Fruit fly (Drosophila melanogaster) whole organism, embryonic: ENCODE measurements around the gene yrt.

Source experiments
- Aef1 ChIP-seq: fragments of 200-800 bp; sonication (Bioruptor generic); IDR thresholded peaks from 3 replicates; pipeline ENCODE4 v1.3.6; 2022; ENCODE audit warnings: missing biosample characterization, missing genetic modification characterization
- CG10209 ChIP-seq: fragments of 200-800 bp; sonication (Bioruptor generic); optimal IDR thresholded peaks from 3 replicates; lab custom pipeline; 2017; ENCODE audit warnings: missing biosample characterization, mild to moderate bottlenecking, missing genetic modification characterization, missing genetic modification reagents
- CG10959 ChIP-seq: fragments of 200-800 bp; sonication (Bioruptor generic); IDR thresholded peaks from 2 replicates; pipeline ENCODE4 v1.3.6; 2022; ENCODE audit warnings: missing biosample characterization, missing genetic modification characterization
- CG11696 ChIP-seq: fragments of 200-800 bp; sonication (Bioruptor generic); IDR thresholded peaks from 2 replicates; pipeline ENCODE4 v1.3.6; 2022; ENCODE audit warnings: missing biosample characterization, missing genetic modification characterization
- CG14050 ChIP-seq: fragments of 200-800 bp; sonication (Bioruptor generic); IDR thresholded peaks from 3 replicates; pipeline ENCODE4 v1.3.6; 2022; ENCODE audit warnings: missing biosample characterization, missing genetic modification characterization
- CG15696 ChIP-seq: fragments of 200-800 bp; sonication (Bioruptor generic); optimal IDR thresholded peaks from 2 replicates; lab custom pipeline; 2019; ENCODE audit warnings: missing biosample characterization, mild to moderate bottlenecking, missing genetic modification characterization, moderate library complexity
- CG1647 ChIP-seq: fragments of 200-800 bp; sonication (Bioruptor generic); optimal IDR thresholded peaks from 3 replicates; lab custom pipeline; 2016; ENCODE audit warnings: missing biosample characterization, missing genetic modification characterization
- CG16863 ChIP-seq: fragments of 200-800 bp; sonication (Bioruptor generic); optimal IDR thresholded peaks from 3 replicates; lab custom pipeline; 2016; ENCODE audit warnings: missing biosample characterization, missing genetic modification characterization
- CG17612 ChIP-seq: fragments of 200-800 bp; sonication (Bioruptor generic); IDR thresholded peaks from 2 replicates; pipeline ENCODE4 v1.3.6; 2022; ENCODE audit warnings: missing biosample characterization, missing genetic modification characterization
- CG4282 ChIP-seq: fragments of 200-800 bp; sonication (Bioruptor generic); optimal IDR thresholded peaks from 2 replicates; lab custom pipeline; 2016; ENCODE audit warnings: missing biosample characterization, missing genetic modification characterization
- CG5245 ChIP-seq: fragments of 200-800 bp; sonication (Bioruptor generic); optimal IDR thresholded peaks from 3 replicates; lab custom pipeline; 2016; ENCODE audit warnings: missing biosample characterization, missing genetic modification characterization
- CG7271 ChIP-seq: fragments of 200-800 bp; sonication (Bioruptor generic); optimal IDR thresholded peaks from 2 replicates; lab custom pipeline; 2018; ENCODE audit warnings: missing biosample characterization, mild to moderate bottlenecking, missing genetic modification characterization, moderate library complexity
- CG7786 ChIP-seq: fragments of 200-800 bp; sonication (Bioruptor generic); optimal IDR thresholded peaks from 2 replicates; lab custom pipeline; 2016; ENCODE audit warnings: missing biosample characterization, missing genetic modification characterization
- CG7963 ChIP-seq: fragments of 200-800 bp; sonication (Bioruptor generic); IDR thresholded peaks from 3 replicates; pipeline ENCODE4 v1.3.6; 2022; ENCODE audit warnings: missing biosample characterization, missing genetic modification characterization; ENCODE audit not compliant: partially characterized antibody
- CG9215 ChIP-seq: fragments of 200-800 bp; sonication (Bioruptor generic); IDR thresholded peaks from 2 replicates; pipeline ENCODE4 v1.3.6; 2022; ENCODE audit warnings: missing biosample characterization, missing genetic modification characterization
- Camta ChIP-seq: fragments of 200-800 bp; sonication (Bioruptor generic); optimal IDR thresholded peaks from 2 replicates; lab custom pipeline; 2016; ENCODE audit warnings: missing biosample characterization, missing genetic modification characterization
- CrebB ChIP-seq: fragments of 200-800 bp; sonication (Bioruptor generic); optimal IDR thresholded peaks from 3 replicates; lab custom pipeline; 2018; ENCODE audit warnings: missing biosample characterization, mild to moderate bottlenecking, missing genetic modification characterization
- Drgx ChIP-seq: fragments of 200-800 bp; sonication (Bioruptor generic); IDR thresholded peaks from 2 replicates; pipeline ENCODE4 v1.3.6; 2022; ENCODE audit warnings: missing biosample characterization, missing genetic modification characterization
- Fer2 ChIP-seq: fragments of 200-800 bp; sonication (Bioruptor generic); optimal IDR thresholded peaks from 2 replicates; lab custom pipeline; 2018; ENCODE audit warnings: missing biosample characterization, mild to moderate bottlenecking, missing genetic modification characterization, moderate library complexity
- GATAe ChIP-seq: fragments of 200-800 bp; sonication (Bioruptor generic); conservative IDR thresholded peaks from 2 replicates; pipeline ENCODE4 v1.3.6; 2022; ENCODE audit warnings: missing biosample characterization, missing genetic modification characterization
- Gug ChIP-seq: fragments of 200-800 bp; sonication (Bioruptor generic); IDR thresholded peaks from 4 replicates; pipeline ENCODE4 v1.3.6; 2022; ENCODE audit warnings: missing biosample characterization, missing genetic modification characterization
- H2.0 ChIP-seq: fragments of 200-800 bp; sonication (Bioruptor generic); IDR thresholded peaks from 2 replicates; pipeline ENCODE4 v1.3.6; 2022; ENCODE audit warnings: missing biosample characterization, missing genetic modification characterization
- HmgZ ChIP-seq: fragments of 200-800 bp; sonication (Bioruptor generic); optimal IDR thresholded peaks from 2 replicates; lab custom pipeline; 2018; ENCODE audit warnings: missing biosample characterization, mild to moderate bottlenecking, missing genetic modification characterization
- Hmr ChIP-seq: fragments of 200-800 bp; sonication (Bioruptor generic); optimal IDR thresholded peaks from 3 replicates; lab custom pipeline; 2017; ENCODE audit warnings: mild to moderate bottlenecking, missing biosample characterization, missing genetic modification reagents, missing genetic modification characterization
- NC2α ChIP-seq: fragments of 200-800 bp; sonication (Bioruptor generic); optimal IDR thresholded peaks from 2 replicates; lab custom pipeline; 2016; ENCODE audit warnings: missing biosample characterization, missing genetic modification characterization
- Scr ChIP-seq: fragments of 200-800 bp; sonication (Bioruptor generic); IDR thresholded peaks from 2 replicates; pipeline ENCODE4 v1.3.6; 2022; ENCODE audit warnings: missing biosample characterization, missing genetic modification characterization; ENCODE audit not compliant: partially characterized antibody
- Sry-δ ChIP-seq: fragments of 200-800 bp; sonication (Bioruptor generic); optimal IDR thresholded peaks from 2 replicates; lab custom pipeline; 2016; ENCODE audit warnings: missing biosample characterization, missing genetic modification characterization
- TFAM ChIP-seq: fragments of 200-800 bp; sonication (Bioruptor generic); optimal IDR thresholded peaks from 2 replicates; lab custom pipeline; 2017; ENCODE audit warnings: missing biosample characterization, missing genetic modification characterization, inconsistent platforms
- Usf ChIP-seq: fragments of 200-800 bp; sonication (Bioruptor generic); optimal IDR thresholded peaks from 2 replicates; lab custom pipeline; 2017; ENCODE audit warnings: missing genotype, missing biosample characterization, missing genetic modification characterization
- Xrp1 ChIP-seq: fragments of 200-800 bp; sonication (Bioruptor generic); IDR thresholded peaks from 2 replicates; pipeline ENCODE4 v1.3.6; 2022; ENCODE audit warnings: missing biosample characterization, missing genetic modification characterization
- amos ChIP-seq: fragments of 200-800 bp; sonication (Bioruptor generic); IDR thresholded peaks from 2 replicates; pipeline ENCODE4 v1.3.6; 2022; ENCODE audit warnings: missing biosample characterization, missing genetic modification characterization; ENCODE audit not compliant: partially characterized antibody
- ato ChIP-seq: fragments of 200-800 bp; sonication (Bioruptor generic); IDR thresholded peaks from 2 replicates; pipeline ENCODE4 v1.3.6; 2022; ENCODE audit warnings: missing biosample characterization, missing genetic modification characterization; ENCODE audit not compliant: partially characterized antibody
- bab2 ChIP-seq: fragments of 200-800 bp; sonication (Bioruptor generic); optimal IDR thresholded peaks from 2 replicates; lab custom pipeline; 2016; ENCODE audit warnings: missing biosample characterization, missing genetic modification characterization
- cwo ChIP-seq: fragments of 200-800 bp; sonication (Bioruptor generic); optimal IDR thresholded peaks from 3 replicates; lab custom pipeline; 2017; ENCODE audit warnings: missing biosample characterization, missing genetic modification characterization, mild to moderate bottlenecking, moderate library complexity, missing genetic modification reagents
- dimm ChIP-seq: fragments of 200-800 bp; sonication (Bioruptor generic); IDR thresholded peaks from 2 replicates; pipeline ENCODE4 v1.3.6; 2022; ENCODE audit warnings: missing biosample characterization, missing genetic modification characterization
- fd96Cb ChIP-seq: fragments of 200-800 bp; sonication (Bioruptor generic); optimal IDR thresholded peaks from 2 replicates; lab custom pipeline; 2018; ENCODE audit warnings: missing biosample characterization, mild to moderate bottlenecking, missing genetic modification characterization, moderate library complexity
- ham ChIP-seq: fragments of 200-800 bp; sonication (Bioruptor generic); IDR thresholded peaks from 2 replicates; pipeline ENCODE4 v1.3.6; 2022; ENCODE audit warnings: missing biosample characterization, missing genetic modification characterization
- ken ChIP-seq: fragments of 200-800 bp; sonication (Bioruptor generic); IDR thresholded peaks from 3 replicates; pipeline ENCODE4 v1.3.6; 2022; ENCODE audit warnings: missing biosample characterization, missing genetic modification characterization
- lbe ChIP-seq: fragments of 200-800 bp; sonication (Bioruptor generic); optimal IDR thresholded peaks from 2 replicates; lab custom pipeline; 2016; ENCODE audit warnings: missing biosample characterization, mild to moderate bottlenecking, missing genetic modification characterization
- lola ChIP-seq, 3 experiments: fragments of >200 bp in 2 of 3; fragments of 200-800 bp in 1 of 3; sonication (Bioruptor generic) in 1 of 3; optimal IDR thresholded peaks; 2 replicates each; lab custom pipeline; 2017 to 2019; ENCODE audit warnings: missing biosample characterization in 3 of 3, missing genetic modification characterization in 3 of 3, mild to moderate bottlenecking in 1 of 3, moderate library complexity in 1 of 3
- mam ChIP-seq: fragments of 200-800 bp; sonication (Bioruptor generic); optimal IDR thresholded peaks from 3 replicates; lab custom pipeline; 2016; ENCODE audit warnings: missing biosample characterization, missing genetic modification characterization
- rib ChIP-seq: fragments of 200-800 bp; sonication (Bioruptor generic); IDR thresholded peaks from 2 replicates; pipeline ENCODE4 v1.3.6; 2022; ENCODE audit warnings: missing biosample characterization, missing genetic modification characterization
- schlank ChIP-seq: fragments of 200-800 bp; sonication (Bioruptor generic); optimal IDR thresholded peaks from 2 replicates; lab custom pipeline; 2018; ENCODE audit warnings: missing biosample characterization, mild to moderate bottlenecking, missing genetic modification characterization
- sna ChIP-seq: fragments of 200-800 bp; sonication (Bioruptor generic); IDR thresholded peaks from 2 replicates; pipeline ENCODE4 v1.3.6; 2022; ENCODE audit warnings: missing biosample characterization, missing genetic modification characterization; ENCODE audit not compliant: partially characterized antibody
- sqz ChIP-seq: fragments of 200-800 bp; sonication (Bioruptor generic); optimal IDR thresholded peaks from 3 replicates; lab custom pipeline; 2018; ENCODE audit warnings: missing biosample characterization, mild to moderate bottlenecking, missing genetic modification characterization
- tll ChIP-seq, 2 experiments: fragments of 200-800 bp in 1 of 2; fragments of >200 bp in 1 of 2; sonication (Bioruptor generic) in 1 of 2; optimal IDR thresholded peaks; 2 replicates each; lab custom pipeline; 2017 to 2019; ENCODE audit warnings: missing biosample characterization in 2 of 2, missing genetic modification characterization in 2 of 2, mild to moderate bottlenecking in 1 of 2, moderate library complexity in 1 of 2
- trem ChIP-seq: fragments of 200-800 bp; optimal IDR thresholded peaks from 3 replicates; lab custom pipeline; 2019; ENCODE audit warnings: missing biosample characterization, mild to moderate bottlenecking, missing genetic modification characterization, moderate library complexity
- tup ChIP-seq: fragments of 200-800 bp; sonication (Bioruptor generic); optimal IDR thresholded peaks from 2 replicates; lab custom pipeline; 2016; ENCODE audit warnings: missing biosample characterization, mild to moderate bottlenecking, missing genetic modification characterization, moderate library complexity
- zen ChIP-seq: fragments of 200-800 bp; sonication (Bioruptor generic); optimal IDR thresholded peaks from 3 replicates; lab custom pipeline; 2018; ENCODE audit warnings: missing biosample characterization, mild to moderate bottlenecking, missing genetic modification characterization, moderate library complexity

The yrt gene

dm6 chr3R:13381744-13382435, 52.9 kb downstream of the yrt start, which contains the start of the genes mRpS21 and Droj2 (continued):
- TF ChIP-seq Hmr (peak; percentile 63), CG11696 (peak; percentile 55; the same call in 1 of the 2 replicates), sna (GFP tag; lab: Robert Waterston, UW) (no peak), CG7786 (GFP tag; lab: Kevin White, UChicago) (peak; percentile 2), GATAe (GFP tag; lab: Robert Waterston, UW) (no peak), CG15696 (tag; lab: Kevin White, UChicago) (peak; percentile 57), bab2 (GFP tag; lab: Kevin White, UChicago) (no peak), mam (GFP tag; lab: Kevin White, UChicago) (peak; percentile 61), HmgZ (tag; lab: Kevin White, UChicago) (peak; percentile 66), sqz (no peak), CG5245 (GFP tag; lab: Kevin White, UChicago) (no peak), ato (GFP tag; lab: Robert Waterston, UW) (no peak), lbe (no peak), Camta (GFP tag; lab: Kevin White, UChicago) (peak; percentile 7), CG4282 (GFP tag; lab: Kevin White, UChicago) (no peak), H2.0 (no peak), amos (GFP tag; lab: Robert Waterston, UW) (peak; percentile 28; the same call in 1 of the 2 replicates), CrebB (peak; percentile 17), CG10959 (GFP tag; lab: Robert Waterston, UW) (no peak), Xrp1 (GFP tag; lab: Robert Waterston, UW) (no peak), schlank (no peak), NC2α (no peak), CG1647 (no peak), Sry-δ (GFP tag; lab: Kevin White, UChicago) (peak; percentile 41), ham (no peak), cwo (no peak), TFAM (GFP tag; lab: Kevin White, UChicago) (no peak), CG7271 (tag; lab: Kevin White, UChicago) (no peak), ken (GFP tag; lab: Robert Waterston, UW) (no peak), zen (tag; lab: Kevin White, UChicago) (peak; percentile 79), CG9215 (GFP tag; lab: Robert Waterston, UW) (no peak; the same call in 1 of the 2 replicates), CG17612 (GFP tag; lab: Robert Waterston, UW) (no peak), tll (GFP tag; optimal IDR thresholded peaks at IDR 0.05; lab: Kevin White, UChicago) (peak in 1 of 2 experiments; percentile 28), Fer2 (tag; lab: Kevin White, UChicago) (peak; percentile 34), CG10209 (peak; percentile 22), trem (tag; lab: Kevin White, UChicago) (peak; percentile 62), fd96Cb (peak; percentile 35), Drgx (GFP tag; lab: Robert Waterston, UW) (no peak), lola (GFP tag; optimal IDR thresholded peaks at IDR 0.05; lab: Kevin White, UChicago) (peak in 1 of 3 experiments; percentile 58), Scr (GFP tag; lab: Robert Waterston, UW) (peak; percentile 51), dimm (GFP tag; lab: Robert Waterston, UW) (no peak), Aef1 (GFP tag; lab: Robert Waterston, UW) (no peak), Usf (GFP tag; lab: Kevin White, UChicago) (no peak), CG16863 (GFP tag; lab: Kevin White, UChicago) (peak; percentile 6), tup (no peak), CG14050 (GFP tag; lab: Robert Waterston, UW) (no peak), Gug (GFP tag; lab: Robert Waterston, UW) (0 out of 4 replicates have a peak, but pooled peaks have one; percentile 12), rib (peak; percentile 31; the same call in 1 of the 2 replicates), CG7963 (no peak)
